Worm (Caenorhabditis elegans) whole organism, mixed stage, embryonic: ENCODE results near the gene F55G7.3.

Experiments
- M03D4.4 ChIP-seq: sonication (generic microtip); optimal IDR thresholded peaks from 2 replicates; lab custom pipeline; 2017; ENCODE audit warnings: mild to moderate bottlenecking, missing genetic modification characterization, missing compliant biosample characterization
- bed-3 ChIP-seq: fragments of 200-800 bp; sonication (Bioruptor generic); optimal IDR thresholded peaks from 3 replicates; lab custom pipeline; 2018; ENCODE audit warnings: mild to moderate bottlenecking, missing genetic modification characterization, moderate library complexity, missing compliant biosample characterization
- blmp-1 ChIP-seq: fragments of 150-350 bp; optimal IDR thresholded peaks from 2 replicates; lab custom pipeline; 2014; ENCODE audit warnings: missing biosample characterization, missing genetic modification characterization
- ceh-39 ChIP-seq: fragments of 150-350 bp; optimal IDR thresholded peaks from 2 replicates; lab custom pipeline; 2014; ENCODE audit warnings: missing biosample characterization, missing genetic modification characterization
- ceh-43 ChIP-seq: fragments of 200-800 bp; sonication (Bioruptor generic); optimal IDR thresholded peaks from 2 replicates; lab custom pipeline; 2018; ENCODE audit warnings: mild to moderate bottlenecking, missing genetic modification characterization, moderate library complexity, missing compliant biosample characterization
- ceh-83 ChIP-seq: fragments of 200-800 bp; sonication (Bioruptor generic); optimal IDR thresholded peaks from 2 replicates; lab custom pipeline; 2018; ENCODE audit warnings: mild to moderate bottlenecking, missing genetic modification characterization, missing compliant biosample characterization
- ces-1 ChIP-seq: fragments of 150-350 bp; optimal IDR thresholded peaks from 2 replicates; lab custom pipeline; 2014; ENCODE audit warnings: missing biosample characterization, missing genetic modification reagents, missing genetic modification characterization
- cnd-1 ChIP-seq: fragments of 200-800 bp; sonication (Bioruptor generic); optimal IDR thresholded peaks from 2 replicates; lab custom pipeline; 2018; ENCODE audit warnings: mild to moderate bottlenecking, missing genetic modification characterization, missing compliant biosample characterization
- drap-1 ChIP-seq: fragments of 200-800 bp; sonication (Bioruptor generic); optimal IDR thresholded peaks from 3 replicates; lab custom pipeline; 2018; ENCODE audit warnings: mild to moderate bottlenecking, missing genetic modification characterization, missing compliant biosample characterization
- elt-1 ChIP-seq: sonication (generic microtip); optimal IDR thresholded peaks from 2 replicates; lab custom pipeline; 2017; ENCODE audit warnings: missing genetic modification characterization, mild to moderate bottlenecking, missing compliant biosample characterization, antibody characterized with exemption, moderate library complexity, borderline replicate concordance; ENCODE audit not compliant: insufficient read depth
- elt-3 ChIP-seq: fragments of 150-350 bp; optimal IDR thresholded peaks from 2 replicates; lab custom pipeline; 2014; ENCODE audit warnings: missing biosample characterization, missing genetic modification characterization
- flh-1 ChIP-seq: fragments of 200-800 bp; sonication (Bioruptor generic); optimal IDR thresholded peaks from 2 replicates; lab custom pipeline; 2018; ENCODE audit warnings: mild to moderate bottlenecking, missing genetic modification characterization, moderate library complexity, missing compliant biosample characterization
- ham-2 ChIP-seq: fragments of 200-800 bp; sonication (Bioruptor generic); optimal IDR thresholded peaks from 2 replicates; lab custom pipeline; 2018; ENCODE audit warnings: mild to moderate bottlenecking, missing genetic modification characterization, missing compliant biosample characterization
- hlh-1 ChIP-seq: fragments of 150-350 bp; optimal IDR thresholded peaks from 2 replicates; lab custom pipeline; 2014; ENCODE audit warnings: missing biosample characterization, missing genetic modification reagents, missing genetic modification characterization
- lin-13 ChIP-seq: fragments of 150-350 bp; optimal IDR thresholded peaks from 2 replicates; lab custom pipeline; 2014; ENCODE audit warnings: missing biosample characterization, missing genetic modification characterization
- lin-32 ChIP-seq: fragments of 200-800 bp; sonication (Bioruptor generic); optimal IDR thresholded peaks from 2 replicates; lab custom pipeline; 2018; ENCODE audit warnings: mild to moderate bottlenecking, missing genetic modification characterization, missing compliant biosample characterization
- lsy-2 ChIP-seq: fragments of 150-350 bp; optimal IDR thresholded peaks from 2 replicates; lab custom pipeline; 2014; ENCODE audit warnings: missing biosample characterization, missing genetic modification characterization
- mab-5 ChIP-seq: fragments of 150-350 bp; optimal IDR thresholded peaks from 2 replicates; lab custom pipeline; 2014; ENCODE audit warnings: missing biosample characterization, missing genetic modification characterization
- mep-1 ChIP-seq: fragments of 150-350 bp; optimal IDR thresholded peaks from 2 replicates; lab custom pipeline; 2017; ENCODE audit warnings: missing biosample characterization, missing genetic modification reagents, missing genetic modification characterization, inconsistent platforms
- mls-2 ChIP-seq: sonication (generic microtip); optimal IDR thresholded peaks from 2 replicates; lab custom pipeline; 2016; ENCODE audit warnings: mild to moderate bottlenecking, missing genetic modification characterization, moderate library complexity, missing compliant biosample characterization
- nhr-12 ChIP-seq: fragments of 150-350 bp; optimal IDR thresholded peaks from 2 replicates; lab custom pipeline; 2014; ENCODE audit warnings: missing biosample characterization, missing genetic modification characterization
- nhr-2 ChIP-seq: fragments of 150-350 bp; optimal IDR thresholded peaks from 2 replicates; lab custom pipeline; 2014; ENCODE audit warnings: missing biosample characterization, missing genetic modification characterization
- nhr-237 ChIP-seq: fragments of 150-350 bp; optimal IDR thresholded peaks from 2 replicates; lab custom pipeline; 2014; ENCODE audit warnings: missing biosample characterization, missing genetic modification characterization
- nhr-28 ChIP-seq: fragments of 150-350 bp; optimal IDR thresholded peaks from 2 replicates; lab custom pipeline; 2014; ENCODE audit warnings: missing biosample characterization, missing genetic modification characterization
- nhr-76 ChIP-seq: sonication (generic microtip); optimal IDR thresholded peaks from 2 replicates; lab custom pipeline; 2017; ENCODE audit warnings: missing biosample characterization, missing genetic modification characterization
- pha-4 ChIP-seq: fragments of 150-350 bp; optimal IDR thresholded peaks from 2 replicates; lab custom pipeline; 2018; ENCODE audit warnings: missing biosample characterization, missing genetic modification reagents, missing genetic modification characterization
- sem-2 ChIP-seq: fragments of 200-800 bp; sonication (Bioruptor generic); optimal IDR thresholded peaks from 2 replicates; lab custom pipeline; 2018; ENCODE audit warnings: mild to moderate bottlenecking, missing genetic modification characterization, missing compliant biosample characterization
- snpc-4 ChIP-seq: fragments of 150-350 bp; optimal IDR thresholded peaks from 2 replicates; lab custom pipeline; 2014; ENCODE audit warnings: missing biosample characterization, missing genetic modification characterization
- sptf-1 ChIP-seq: sonication (generic microtip); optimal IDR thresholded peaks from 2 replicates; lab custom pipeline; 2017; ENCODE audit warnings: mild to moderate bottlenecking, missing genetic modification characterization, moderate library complexity, missing compliant biosample characterization
- tbx-8 ChIP-seq: fragments of 200-800 bp; sonication (Bioruptor generic); optimal IDR thresholded peaks from 2 replicates; lab custom pipeline; 2018; ENCODE audit warnings: mild to moderate bottlenecking, missing genetic modification characterization, moderate library complexity, missing compliant biosample characterization
- unc-120 ChIP-seq: sonication (generic microtip); optimal IDR thresholded peaks from 2 replicates; lab custom pipeline; 2017; ENCODE audit warnings: missing genetic modification characterization, missing compliant biosample characterization; ENCODE audit not compliant: poor library complexity, severe bottlenecking
- unc-39 ChIP-seq: fragments of 150-350 bp; optimal IDR thresholded peaks from 2 replicates; lab custom pipeline; 2014; ENCODE audit warnings: missing biosample characterization, missing genetic modification characterization
- unc-62 ChIP-seq: fragments of 150-350 bp; optimal IDR thresholded peaks from 2 replicates; lab custom pipeline; 2014; ENCODE audit warnings: missing biosample characterization, missing genetic modification reagents, missing genetic modification characterization
- zip-8 ChIP-seq: fragments of 150-350 bp; optimal IDR thresholded peaks from 2 replicates; lab custom pipeline; 2014; ENCODE audit warnings: missing biosample characterization, missing genetic modification characterization
- ztf-11 ChIP-seq: fragments of 150-350 bp; optimal IDR thresholded peaks from 2 replicates; lab custom pipeline; 2014; ENCODE audit warnings: missing biosample characterization, missing genetic modification characterization

Gene F55G7.3

DNA sequence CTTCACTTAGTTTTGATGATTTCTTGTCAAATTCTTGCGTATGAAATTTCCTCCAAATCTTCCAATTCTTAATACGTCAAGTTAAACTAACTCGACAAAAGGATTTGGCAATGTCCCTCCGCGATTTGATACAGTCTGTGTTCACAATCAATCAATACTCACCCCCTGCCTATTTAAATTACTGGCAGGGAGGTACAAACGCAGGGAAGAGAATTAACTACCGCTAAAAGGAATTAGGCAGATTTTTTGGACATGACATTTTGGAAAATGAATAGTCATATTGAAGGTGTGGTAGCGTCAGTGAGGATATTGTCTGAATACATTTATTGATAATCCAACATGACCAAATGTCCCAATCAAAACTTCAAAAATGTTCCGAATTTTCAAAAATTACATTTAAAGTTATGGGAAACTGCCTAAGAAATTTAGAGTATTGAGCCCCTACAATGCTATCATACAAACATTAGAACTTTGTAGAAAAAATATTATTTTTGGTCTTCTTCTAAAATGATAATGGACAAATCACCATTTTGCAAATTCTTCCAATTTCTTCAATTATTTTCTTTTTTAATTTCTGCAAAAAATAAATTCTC lies 4.4 kb downstream of the F55G7.3 start (continued):
- TF ChIP-seq nhr-28 (tag; lab: Kevin White, UChicago) (peak; percentile 55), elt-3 (peak; percentile 88), sem-2 (GFP tag; lab: Kevin White, UChicago) (no peak), mab-5 (peak; percentile 94), blmp-1 (tag; lab: Kevin White, UChicago) (peak; percentile 44), pha-4 (tag; lab: Kevin White, UChicago) (peak; percentile 92)

DNA sequence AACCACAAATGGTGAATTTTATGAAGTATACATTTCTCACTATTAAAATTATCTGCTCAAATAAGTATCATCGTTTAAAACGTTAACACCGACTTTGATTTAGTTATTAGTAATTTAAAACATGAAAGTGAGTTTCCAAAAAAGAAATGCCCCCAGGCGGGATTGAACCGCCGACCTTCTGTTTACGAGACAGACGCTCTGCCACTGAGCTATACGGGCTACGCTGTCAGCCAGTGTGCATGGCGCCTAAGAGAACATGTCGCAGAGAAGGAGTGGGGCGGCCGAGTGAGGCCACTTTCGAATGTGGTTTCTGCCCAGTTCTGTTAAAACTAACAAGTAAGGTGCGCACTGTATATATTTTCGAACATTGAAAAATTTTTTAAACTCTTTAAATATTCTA lies 6.9 kb downstream of the F55G7.3 start:
- TF ChIP-seq nhr-237 (tag; lab: Kevin White, UChicago) (no peak), unc-62 (no peak), pha-4 (tag; lab: Kevin White, UChicago) (peak; percentile 41), zip-8 (no peak), unc-120 (tag; lab: Kevin White, UChicago) (peak; percentile 75), ceh-39 (no peak), lin-13 (no peak), sptf-1 (tag; lab: Kevin White, UChicago) (peak; percentile 87), tbx-8 (GFP tag; lab: Kevin White, UChicago) (peak; percentile 28), nhr-28 (tag; lab: Kevin White, UChicago) (no peak), drap-1 (GFP tag; lab: Kevin White, UChicago) (peak; percentile 85), mls-2 (peak; percentile 73), ztf-11 (tag; lab: Kevin White, UChicago) (no peak), elt-3 (no peak), flh-1 (GFP tag; lab: Kevin White, UChicago) (no peak), mep-1 (tag; lab: Kevin White, UChicago) (peak; percentile 16), nhr-76 (tag; lab: Kevin White, UChicago) (no peak), snpc-4 (no peak), elt-1 (tag; lab: Kevin White, UChicago) (no peak), M03D4.4 (tag; lab: Kevin White, UChicago) (peak; percentile 80), hlh-1 (tag; lab: Kevin White, UChicago) (no peak), ces-1 (GFP tag; lab: Kevin White, UChicago) (peak; percentile 42), sem-2 (GFP tag; lab: Kevin White, UChicago) (peak; percentile 70), blmp-1 (tag; lab: Kevin White, UChicago) (no peak), ham-2 (peak; percentile 62), nhr-12 (tag; lab: Kevin White, UChicago) (no peak), unc-39 (tag; lab: Kevin White, UChicago) (no peak), cnd-1 (tag; lab: Kevin White, UChicago) (peak; percentile 85), lsy-2 (tag; lab: Kevin White, UChicago) (no peak), mab-5 (no peak), ceh-83 (peak; percentile 69), lin-32 (GFP tag; lab: Kevin White, UChicago) (peak; percentile 41), nhr-2 (tag; lab: Kevin White, UChicago) (no peak), ceh-43 (peak; percentile 41), bed-3 (peak; percentile 65)
- TF ChIP-seq, all 35 proteins: peak for 16

DNA sequence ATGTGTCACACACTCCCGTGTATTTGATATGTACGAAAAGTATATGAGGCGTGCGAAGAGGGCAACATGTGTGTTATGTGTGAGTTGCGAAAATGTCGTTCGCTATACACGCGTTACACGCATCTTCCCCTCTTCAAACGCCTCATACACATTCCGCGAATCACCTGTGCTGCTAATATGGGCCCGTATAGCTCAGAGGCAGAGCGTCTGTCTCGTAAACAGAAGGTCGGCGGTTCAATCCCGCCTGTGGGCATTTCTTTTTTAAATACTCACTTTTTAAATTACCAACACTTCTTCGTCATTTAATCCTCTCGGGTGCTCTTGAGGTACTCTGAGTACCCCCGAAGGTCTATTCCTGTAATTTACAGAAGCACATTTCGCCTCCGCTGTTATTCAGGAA lies 8.3 kb downstream of the F55G7.3 start:
- TF ChIP-seq mab-5, result no peak
- TF ChIP-seq mep-1 (tag; lab: Kevin White, UChicago), result no peak
- no peak for TF ChIP-seq nhr-28 (tag; lab: Kevin White, UChicago)
- no peak for TF ChIP-seq ceh-43
- TF ChIP-seq ces-1 (GFP tag; lab: Kevin White, UChicago), result no peak
- TF ChIP-seq elt-3, result no peak
- TF ChIP-seq cnd-1 (tag; lab: Kevin White, UChicago), result no peak
- TF ChIP-seq lsy-2 (tag; lab: Kevin White, UChicago), result no peak
- no peak for TF ChIP-seq unc-62
- TF ChIP-seq, all 35 proteins: peak for 0

DNA sequence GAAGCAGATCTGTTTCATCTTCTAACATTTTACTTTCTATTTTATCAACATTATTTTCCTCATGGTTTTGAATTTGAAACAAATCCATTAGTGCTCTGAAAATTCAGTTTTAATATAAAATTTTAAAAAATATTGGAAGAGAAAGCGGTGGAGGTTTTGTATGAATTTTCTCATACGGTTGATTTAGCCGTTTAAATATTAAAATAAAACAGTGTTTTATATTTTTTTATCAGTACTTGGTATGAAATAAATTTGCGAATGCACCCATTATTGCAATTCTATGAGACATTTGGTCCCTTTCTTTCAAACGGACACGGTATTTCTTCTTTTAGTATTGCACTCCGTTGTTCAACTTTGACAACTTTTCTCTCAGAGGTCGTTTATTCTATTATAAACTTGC lies 10.3 kb downstream of the F55G7.3 start, which contains the start of gene dot-1.4:
Gene dot-1.4, minus strand, starts transcription at position 101 of the 400 bp plus-strand sequence.
- no peak for TF ChIP-seq sem-2 (GFP tag; lab: Kevin White, UChicago)
- no peak for TF ChIP-seq mep-1 (tag; lab: Kevin White, UChicago)
- TF ChIP-seq unc-120 (tag; lab: Kevin White, UChicago), result no peak
- TF ChIP-seq ceh-43, result no peak
- TF ChIP-seq M03D4.4 (tag; lab: Kevin White, UChicago), result no peak
- no peak for TF ChIP-seq mab-5
- no peak for TF ChIP-seq hlh-1 (tag; lab: Kevin White, UChicago)
- no peak for TF ChIP-seq ceh-39
- TF ChIP-seq unc-39 (tag; lab: Kevin White, UChicago), result no peak
- TF ChIP-seq elt-1 (tag; lab: Kevin White, UChicago), result no peak
- TF ChIP-seq tbx-8 (GFP tag; lab: Kevin White, UChicago), result no peak
- no peak for TF ChIP-seq lsy-2 (tag; lab: Kevin White, UChicago)
- no peak for TF ChIP-seq nhr-237 (tag; lab: Kevin White, UChicago)
- TF ChIP-seq flh-1 (GFP tag; lab: Kevin White, UChicago), result no peak
- no peak for TF ChIP-seq nhr-12 (tag; lab: Kevin White, UChicago)
- TF ChIP-seq ham-2, result no peak
- no peak for TF ChIP-seq cnd-1 (tag; lab: Kevin White, UChicago)
- TF ChIP-seq lin-32 (GFP tag; lab: Kevin White, UChicago), result no peak
- no peak for TF ChIP-seq ces-1 (GFP tag; lab: Kevin White, UChicago)
- no peak for TF ChIP-seq unc-62
- TF ChIP-seq, all 35 proteins: peak for 0
